Fruit fly (Drosophila melanogaster) whole organism, embryonic: ENCODE measurements around the gene lama.

Experiments
- B-H1 ChIP-seq: fragments of 200-800 bp; sonication (Bioruptor generic); IDR thresholded peaks from 3 replicates; pipeline ENCODE4 v1.3.6; 2022; ENCODE audit warnings: missing biosample characterization, missing genetic modification characterization
- BEAF-32 ChIP-seq: fragments of 200-800 bp; sonication (Bioruptor generic); optimal IDR thresholded peaks from 3 replicates; lab custom pipeline; 2017; ENCODE audit warnings: missing biosample characterization, missing genetic modification characterization, mild to moderate bottlenecking, moderate library complexity, missing genetic modification reagents
- Blimp-1 ChIP-seq: fragments of 200-800 bp; sonication (Bioruptor generic); optimal IDR thresholded peaks from 3 replicates; lab custom pipeline; 2018; ENCODE audit warnings: missing biosample characterization, missing genetic modification characterization, mild to moderate bottlenecking, moderate library complexity, missing genetic modification reagents
- C15 ChIP-seq: fragments of 200-800 bp; sonication (Bioruptor generic); IDR thresholded peaks from 3 replicates; pipeline ENCODE4 v1.3.6; 2022; ENCODE audit warnings: missing biosample characterization, missing genetic modification characterization
- CG10267 ChIP-seq: fragments of 200-800 bp; sonication (Bioruptor generic); optimal IDR thresholded peaks from 2 replicates; lab custom pipeline; 2018; ENCODE audit warnings: missing biosample characterization, mild to moderate bottlenecking, missing genetic modification characterization, moderate library complexity
- CG11456 ChIP-seq: fragments of 200-800 bp; sonication (Bioruptor generic); IDR thresholded peaks from 3 replicates; pipeline ENCODE4 v1.3.6; 2022; ENCODE audit warnings: missing biosample characterization, missing genetic modification characterization
- CG11723 ChIP-seq: fragments of 200-800 bp; sonication (Bioruptor generic); optimal IDR thresholded peaks from 2 replicates; lab custom pipeline; 2017; ENCODE audit warnings: missing biosample characterization, mild to moderate bottlenecking, missing genetic modification characterization
- CG1233 ChIP-seq: fragments of 200-800 bp; sonication (Bioruptor generic); optimal IDR thresholded peaks from 4 replicates; lab custom pipeline; 2018; ENCODE audit warnings: missing biosample characterization, mild to moderate bottlenecking, missing genetic modification characterization
- CG13287 ChIP-seq: fragments of 200-800 bp; sonication (Bioruptor generic); IDR thresholded peaks from 2 replicates; pipeline ENCODE4 v1.3.6; 2022; ENCODE audit warnings: missing biosample characterization, missing genetic modification characterization; ENCODE audit not compliant: partially characterized antibody
- CG17186 ChIP-seq: fragments of 200-800 bp; sonication (Bioruptor generic); optimal IDR thresholded peaks from 3 replicates; lab custom pipeline; 2017; ENCODE audit warnings: missing biosample characterization, missing genetic modification reagents, missing genetic modification characterization
- CG17612 ChIP-seq: fragments of 200-800 bp; sonication (Bioruptor generic); IDR thresholded peaks from 2 replicates; pipeline ENCODE4 v1.3.6; 2022; ENCODE audit warnings: missing biosample characterization, missing genetic modification characterization
- CG18011 ChIP-seq: fragments of 200-800 bp; sonication (Bioruptor generic); optimal IDR thresholded peaks from 2 replicates; lab custom pipeline; 2017; ENCODE audit warnings: missing biosample characterization, missing genetic modification characterization, mild to moderate bottlenecking, moderate library complexity, missing genotype
- CG4360 ChIP-seq: fragments of 200-800 bp; sonication (Bioruptor generic); IDR thresholded peaks from 2 replicates; pipeline ENCODE4 v1.3.6; 2022; ENCODE audit warnings: missing biosample characterization, missing genetic modification characterization
- CG4404 ChIP-seq: fragments of 200-800 bp; sonication (Bioruptor generic); IDR thresholded peaks from 2 replicates; pipeline ENCODE4 v1.3.6; 2022; ENCODE audit warnings: missing biosample characterization, missing genetic modification characterization
- CG6272 ChIP-seq: fragments of 200-800 bp; sonication (Bioruptor generic); IDR thresholded peaks from 2 replicates; pipeline ENCODE4 v1.3.6; 2022; ENCODE audit warnings: missing biosample characterization, missing genetic modification characterization
- CG6654 ChIP-seq: fragments of 200-800 bp; sonication (Bioruptor generic); optimal IDR thresholded peaks from 2 replicates; lab custom pipeline; 2017; ENCODE audit warnings: missing biosample characterization, mild to moderate bottlenecking, missing genetic modification characterization
- CoRest ChIP-seq: fragments of 200-800 bp; sonication (Bioruptor generic); optimal IDR thresholded peaks from 3 replicates; lab custom pipeline; 2018; ENCODE audit warnings: missing biosample characterization, mild to moderate bottlenecking, missing genetic modification characterization, moderate library complexity
- D ChIP-seq, 2 experiments: fragments of 200-800 bp in 1 of 2; fragments of >200 bp in 1 of 2; sonication (Bioruptor generic) in 1 of 2; optimal IDR thresholded peaks; 2 replicates in 1 of 2; 3 replicates in 1 of 2; lab custom pipeline; 2017; ENCODE audit warnings: mild to moderate bottlenecking in 1 of 2, missing biosample characterization in 1 of 2, missing genetic modification characterization in 1 of 2, missing genetic modification reagents in 1 of 2
- Dbx ChIP-seq: fragments of 200-800 bp; sonication (Bioruptor generic); IDR thresholded peaks from 3 replicates; pipeline ENCODE4 v1.3.6; 2022; ENCODE audit warnings: missing biosample characterization, missing genetic modification characterization
- Dip3 ChIP-seq: fragments of 200-800 bp; sonication (Bioruptor generic); optimal IDR thresholded peaks from 3 replicates; lab custom pipeline; 2016; ENCODE audit warnings: missing biosample characterization, missing genetic modification characterization
- Drgx ChIP-seq: fragments of 200-800 bp; sonication (Bioruptor generic); IDR thresholded peaks from 2 replicates; pipeline ENCODE4 v1.3.6; 2022; ENCODE audit warnings: missing biosample characterization, missing genetic modification characterization
- Eip74EF ChIP-seq, 2 experiments: fragments of 200-800 bp in 1 of 2; fragments of >200 bp in 1 of 2; sonication (Bioruptor generic) in 1 of 2; optimal IDR thresholded peaks; 2 replicates each; lab custom pipeline; 2017 to 2019; ENCODE audit warnings: missing biosample characterization in 2 of 2, missing genetic modification characterization in 2 of 2, mild to moderate bottlenecking in 1 of 2, moderate library complexity in 1 of 2
- Hey ChIP-seq: fragments of 200-800 bp; sonication (Bioruptor generic); optimal IDR thresholded peaks from 3 replicates; lab custom pipeline; 2018; ENCODE audit warnings: missing biosample characterization, mild to moderate bottlenecking, missing genetic modification characterization
- YL-1 ChIP-seq: fragments of 200-800 bp; sonication (Bioruptor generic); optimal IDR thresholded peaks from 3 replicates; lab custom pipeline; 2017; ENCODE audit warnings: missing biosample characterization, mild to moderate bottlenecking, missing genetic modification characterization
- amos ChIP-seq: fragments of 200-800 bp; sonication (Bioruptor generic); IDR thresholded peaks from 2 replicates; pipeline ENCODE4 v1.3.6; 2022; ENCODE audit warnings: missing biosample characterization, missing genetic modification characterization; ENCODE audit not compliant: partially characterized antibody
- az2 ChIP-seq: fragments of 200-800 bp; sonication (Bioruptor generic); optimal IDR thresholded peaks from 3 replicates; lab custom pipeline; 2016; ENCODE audit warnings: missing biosample characterization, missing genetic modification characterization
- btn ChIP-seq: fragments of 200-800 bp; sonication (Bioruptor generic); optimal IDR thresholded peaks from 2 replicates; lab custom pipeline; 2016; ENCODE audit warnings: missing biosample characterization, missing genetic modification characterization
- chif ChIP-seq, 2 experiments: fragments of 200-800 bp; sonication (Bioruptor generic); optimal IDR thresholded peaks; 3 replicates each; lab custom pipeline; 2016; ENCODE audit warnings: missing biosample characterization in 2 of 2, missing genetic modification characterization in 2 of 2
- crc ChIP-seq: fragments of 200-800 bp; sonication (Bioruptor generic); optimal IDR thresholded peaks from 2 replicates; lab custom pipeline; 2016; ENCODE audit warnings: missing biosample characterization, missing genetic modification characterization
- dan ChIP-seq: fragments of 200-800 bp; sonication (Bioruptor generic); IDR thresholded peaks from 2 replicates; pipeline ENCODE4 v1.3.6; 2022; ENCODE audit warnings: missing biosample characterization, missing genetic modification characterization
- disco-r ChIP-seq: fragments of 200-800 bp; sonication (Bioruptor generic); optimal IDR thresholded peaks from 2 replicates; lab custom pipeline; 2016; ENCODE audit warnings: missing biosample characterization, missing genetic modification characterization
- dysf ChIP-seq: fragments of 200-800 bp; sonication (Bioruptor generic); IDR thresholded peaks from 3 replicates; pipeline ENCODE4 v1.3.6; 2022; ENCODE audit warnings: missing biosample characterization, missing genetic modification characterization
- gce ChIP-seq: fragments of 200-800 bp; sonication (Bioruptor generic); IDR thresholded peaks from 3 replicates; pipeline ENCODE4 v1.3.6; 2022; ENCODE audit warnings: missing biosample characterization, missing genetic modification characterization
- gem ChIP-seq: fragments of 200-800 bp; sonication (Bioruptor generic); optimal IDR thresholded peaks from 2 replicates; lab custom pipeline; 2019; ENCODE audit warnings: missing biosample characterization, mild to moderate bottlenecking, missing genetic modification characterization, moderate library complexity
- gfzf ChIP-seq: fragments of 200-800 bp; sonication (Bioruptor generic); optimal IDR thresholded peaks from 2 replicates; lab custom pipeline; 2016; ENCODE audit warnings: missing biosample characterization, mild to moderate bottlenecking, missing genetic modification characterization, moderate library complexity
- gt ChIP-seq: fragments of 200-800 bp; sonication (Bioruptor generic); IDR thresholded peaks from 2 replicates; pipeline ENCODE4 v1.3.6; 2022; ENCODE audit warnings: missing biosample characterization, missing genetic modification characterization
- hbn ChIP-seq: fragments of 200-800 bp; sonication (Bioruptor generic); IDR thresholded peaks from 2 replicates; pipeline ENCODE4 v1.3.6; 2022; ENCODE audit warnings: missing biosample characterization, missing genetic modification characterization; ENCODE audit not compliant: partially characterized antibody
- jigr1 ChIP-seq: fragments of 200-800 bp; sonication (Bioruptor generic); IDR thresholded peaks from 3 replicates; pipeline ENCODE4 v1.3.6; 2022; ENCODE audit warnings: missing biosample characterization, missing genetic modification characterization
- repo ChIP-seq: fragments of 200-800 bp; sonication (Bioruptor generic); optimal IDR thresholded peaks from 2 replicates; lab custom pipeline; 2016; ENCODE audit warnings: missing biosample characterization, missing genetic modification characterization
- rib ChIP-seq: fragments of 200-800 bp; sonication (Bioruptor generic); IDR thresholded peaks from 2 replicates; pipeline ENCODE4 v1.3.6; 2022; ENCODE audit warnings: missing biosample characterization, missing genetic modification characterization
- shn ChIP-seq: fragments of 200-800 bp; sonication (Bioruptor generic); optimal IDR thresholded peaks from 3 replicates; lab custom pipeline; 2016; ENCODE audit warnings: missing biosample characterization, missing genetic modification characterization
- sna ChIP-seq: fragments of 200-800 bp; sonication (Bioruptor generic); IDR thresholded peaks from 2 replicates; pipeline ENCODE4 v1.3.6; 2022; ENCODE audit warnings: missing biosample characterization, missing genetic modification characterization; ENCODE audit not compliant: partially characterized antibody
- sqz ChIP-seq: fragments of 200-800 bp; sonication (Bioruptor generic); optimal IDR thresholded peaks from 3 replicates; lab custom pipeline; 2018; ENCODE audit warnings: missing biosample characterization, mild to moderate bottlenecking, missing genetic modification characterization
- tap ChIP-seq: fragments of 200-800 bp; optimal IDR thresholded peaks from 3 replicates; lab custom pipeline; 2019; ENCODE audit warnings: missing biosample characterization, mild to moderate bottlenecking, missing genetic modification characterization, moderate library complexity
- tio ChIP-seq: fragments of 200-800 bp; sonication (Bioruptor generic); optimal IDR thresholded peaks from 2 replicates; lab custom pipeline; 2017; ENCODE audit warnings: missing biosample characterization, missing genetic modification characterization, inconsistent platforms
- ttk ChIP-seq: fragments of 200-800 bp; sonication (Bioruptor generic); IDR thresholded peaks from 2 replicates; pipeline ENCODE4 v2.1.2; 2022; ENCODE audit warnings: missing biosample characterization, missing genetic modification characterization
- vfl ChIP-seq: fragments of 200-800 bp; sonication (Bioruptor generic); optimal IDR thresholded peaks from 2 replicates; lab custom pipeline; 2016; ENCODE audit warnings: missing biosample characterization, missing genetic modification characterization
- zf30C ChIP-seq: fragments of 200-800 bp; sonication (Bioruptor generic); optimal IDR thresholded peaks from 3 replicates; lab custom pipeline; 2018; ENCODE audit warnings: missing biosample characterization, mild to moderate bottlenecking, missing genetic modification characterization

lama gene

DNA sequence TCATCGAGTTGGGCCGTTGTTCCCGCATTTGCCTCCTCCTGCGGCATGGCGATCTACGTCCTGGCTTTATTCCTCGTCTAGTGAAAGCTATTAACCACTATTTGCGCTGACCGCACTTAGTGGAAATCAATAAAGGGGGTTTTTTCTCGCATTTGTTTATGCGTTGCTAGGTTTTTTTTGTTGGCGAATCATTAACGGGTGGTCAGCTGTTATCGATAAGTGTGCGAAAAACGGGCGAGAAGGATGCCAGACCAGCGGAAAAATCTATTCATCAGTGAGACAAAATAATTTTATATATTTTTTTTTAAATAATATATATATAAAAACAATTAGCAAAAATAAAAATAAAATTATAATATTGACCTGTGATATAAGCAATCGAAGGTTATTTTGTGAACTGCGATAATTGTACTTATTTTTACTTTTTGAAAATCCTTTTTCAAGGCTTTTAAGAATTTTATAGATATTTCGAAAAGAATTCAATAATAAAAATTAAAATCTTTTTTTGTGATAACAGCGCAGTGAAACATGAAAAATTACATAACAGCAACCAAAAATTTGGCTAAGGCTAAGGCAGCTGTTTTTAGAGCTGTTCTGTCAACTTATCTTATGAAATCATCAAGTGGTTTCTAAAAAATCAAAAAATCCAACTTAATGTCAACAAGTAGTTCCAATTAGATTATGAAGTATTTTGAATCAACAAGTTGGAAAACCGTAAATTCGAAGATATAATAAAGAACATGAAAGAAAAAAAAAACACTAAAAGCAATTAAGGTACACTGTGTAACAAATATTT lies 3.7 kb upstream of the lama start, which contains the start of gene Klp64D (continued):
- TF ChIP-seq rib (GFP tag; lab: Robert Waterston, UW) (peak; percentile 69), az2 (no peak), CG6272 (no peak), repo (no peak), Eip74EF (GFP tag; optimal IDR thresholded peaks at IDR 0.05; lab: Kevin White, UChicago) (no peak), disco-r (GFP tag; lab: Kevin White, UChicago) (no peak), CG17186 (no peak), jigr1 (no peak), btn (no peak), CG13287 (peak; percentile 52), CG4404 (GFP tag; lab: Robert Waterston, UW) (no peak), chif (GFP tag; optimal IDR thresholded peaks at IDR 0.05; lab: Kevin White, UChicago) (no peak), Drgx (GFP tag; lab: Robert Waterston, UW) (no peak), D (optimal IDR thresholded peaks at IDR 0.05; lab: Kevin White, UChicago) (no peak), D (GFP tag; optimal IDR thresholded peaks at IDR 0.05; lab: Kevin White, UChicago) (no peak), tio (no peak), CG1233 (GFP tag; lab: Kevin White, UChicago) (no peak), crc (no peak), Hey (tag; lab: Kevin White, UChicago) (no peak), amos (peak; percentile 23; the same call in 1 of the 2 replicates), sqz (peak; percentile 83), CG4360 (no peak), Dbx (GFP tag; lab: Robert Waterston, UW) (0 out of 3 replicates have a peak, but pooled peaks have one; percentile 47), vfl (no peak), YL-1 (GFP tag; lab: Kevin White, UChicago) (peak; percentile 54), tap (tag; lab: Kevin White, UChicago) (no peak), gt (no peak), CG10267 (peak; percentile 33), zf30C (no peak), B-H1 (GFP tag; lab: Robert Waterston, UW) (no peak), gem (tag; lab: Kevin White, UChicago) (peak; percentile 58), gfzf (GFP tag; lab: Kevin White, UChicago) (no peak), dan (GFP tag; lab: Robert Waterston, UW) (no peak), Dip3 (GFP tag; lab: Kevin White, UChicago) (no peak), hbn (GFP tag; lab: Robert Waterston, UW) (0 out of 2 replicates have a peak, but pooled peaks have one; percentile 35), CG17612 (GFP tag; lab: Robert Waterston, UW) (no peak), ttk (GFP tag; lab: Robert Waterston, UW) (no peak), shn (GFP tag; lab: Kevin White, UChicago) (no peak), CG11456 (GFP tag; lab: Robert Waterston, UW) (no peak), CoRest (peak; percentile 44), CG18011 (GFP tag; lab: Kevin White, UChicago) (no peak), C15 (GFP tag; lab: Robert Waterston, UW) (0 out of 3 replicates have a peak, but pooled peaks have one; percentile 26), sna (GFP tag; lab: Robert Waterston, UW) (0 out of 2 replicates have a peak, but pooled peaks have one; percentile 46), Blimp-1 (GFP tag; lab: Kevin White, UChicago) (peak; percentile 25), dysf (GFP tag; lab: Robert Waterston, UW) (0 out of 3 replicates have a peak, but pooled peaks have one; percentile 32), CG11723 (GFP tag; lab: Kevin White, UChicago) (no peak), gce (GFP tag; lab: Robert Waterston, UW) (no peak), BEAF-32 (peak; percentile 14), CG6654 (no peak)
